Worm (Caenorhabditis elegans) whole organism, L4/young adult: ENCODE measurements around the gene clp-9.

Source experiments
- W03F9.2 ChIP-seq: fragments of 150-350 bp; optimal IDR thresholded peaks from 2 replicates; lab custom pipeline; 2014; ENCODE audit warnings: missing biosample characterization, missing genetic modification characterization
- dao-5 ChIP-seq: sonication (generic microtip); optimal IDR thresholded peaks from 2 replicates; lab custom pipeline; 2016; ENCODE audit warnings: missing genotype, missing genetic modification characterization, moderate library complexity, missing compliant biosample characterization
- him-1 ChIP-seq: sonication (generic microtip); optimal IDR thresholded peaks from 2 replicates; lab custom pipeline; 2016; ENCODE audit warnings: missing genotype, missing genetic modification reagents, missing genetic modification characterization, missing compliant biosample characterization

DNA sequence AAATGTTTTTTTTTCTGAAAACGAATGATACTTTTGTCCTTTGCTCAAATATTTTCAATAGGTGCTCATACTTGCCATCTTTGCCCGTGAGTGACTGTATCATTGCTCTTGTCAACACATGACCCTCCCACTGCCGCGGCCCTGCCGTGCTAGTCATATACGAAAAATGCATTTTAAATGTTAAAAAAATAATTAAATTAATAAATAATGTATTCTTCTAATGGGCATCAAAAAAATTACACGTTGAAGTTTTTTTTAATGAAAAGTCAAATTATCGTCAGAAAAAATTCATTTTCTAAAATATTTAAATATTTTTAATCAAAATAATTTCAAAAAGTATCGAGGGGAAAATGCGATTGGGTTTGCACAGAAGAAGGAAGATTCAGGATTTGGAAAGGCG is 36.7 kb upstream of the clp-9 start, which contains the start of gene C50H2.7:
- no peak for TF ChIP-seq W03F9.2 (tag; lab: Kevin White, UChicago)
- no peak for TF ChIP-seq him-1
- TF ChIP-seq dao-5, result no peak
